Worm (Caenorhabditis elegans) whole organism, young adult: ENCODE results near the gene spe-6.

Experiments used
- B0336.3 ChIP-seq: fragments of 200-800 bp; sonication (Bioruptor generic); IDR thresholded peaks from 2 replicates; pipeline ENCODE4 v1.3.6; 2022; ENCODE audit warnings: missing genetic modification characterization, missing compliant biosample characterization
- C06A6.2 ChIP-seq: fragments of 200-800 bp; sonication (Bioruptor generic); conservative IDR thresholded peaks from 2 replicates; pipeline ENCODE4 v1.3.6; 2022; ENCODE audit warnings: missing genetic modification characterization, missing compliant biosample characterization
- F22D6.2 ChIP-seq: sonication (generic microtip); optimal IDR thresholded peaks from 2 replicates; lab custom pipeline; 2016; ENCODE audit warnings: mild to moderate bottlenecking, missing genetic modification characterization, missing compliant biosample characterization
- F23B12.7 ChIP-seq: sonication (generic microtip); optimal IDR thresholded peaks from 2 replicates; lab custom pipeline; 2017; ENCODE audit warnings: missing genetic modification characterization, mild to moderate bottlenecking, missing compliant biosample characterization, antibody characterized with exemption, moderate library complexity; ENCODE audit not compliant: insufficient read depth
- F33H1.4 ChIP-seq: fragments of 200-800 bp; sonication (Bioruptor generic); IDR thresholded peaks from 2 replicates; pipeline ENCODE4 v1.3.6; 2022; ENCODE audit warnings: missing genetic modification reagents, missing genetic modification characterization, missing compliant biosample characterization
- F57C9.4 ChIP-seq: sonication (generic microtip); optimal IDR thresholded peaks from 2 replicates; lab custom pipeline; 2017; ENCODE audit warnings: mild to moderate bottlenecking, missing genetic modification characterization, missing compliant biosample characterization
- T26A5.8 ChIP-seq: sonication (generic microtip); optimal IDR thresholded peaks from 2 replicates; lab custom pipeline; 2016; ENCODE audit warnings: missing genetic modification characterization, missing compliant biosample characterization
- Y53G8AR.9 ChIP-seq: fragments of 200-800 bp; sonication (Bioruptor generic); conservative IDR thresholded peaks from 2 replicates; pipeline ENCODE4 v1.3.6; 2022; ENCODE audit warnings: missing genetic modification reagents, missing genetic modification characterization, missing compliant biosample characterization
- Y67H2A.10 ChIP-seq: fragments of 200-800 bp; sonication (Bioruptor generic); conservative IDR thresholded peaks from 2 replicates; pipeline ENCODE4 v1.3.6; 2022; ENCODE audit warnings: missing genetic modification reagents, missing genetic modification characterization, missing compliant biosample characterization
- ama-1 ChIP-seq, 3 experiments: fragments of 150-350 bp in 1 of 3; sonication (generic microtip) in 2 of 3; optimal IDR thresholded peaks; 2 replicates each; lab custom pipeline; 2014 to 2018; ENCODE audit warnings: missing biosample characterization in 2 of 3, missing genetic modification characterization in 2 of 3, missing genetic modification reagents in 2 of 3
- aptf-3 ChIP-seq: fragments of 200-800 bp; sonication (Bioruptor generic); IDR thresholded peaks from 2 replicates; pipeline ENCODE4 v1.3.6; 2022; ENCODE audit warnings: missing genetic modification characterization, missing compliant biosample characterization
- athp-1 ChIP-seq: sonication (generic microtip); optimal IDR thresholded peaks from 2 replicates; lab custom pipeline; 2017; ENCODE audit warnings: mild to moderate bottlenecking, missing genetic modification characterization, missing compliant biosample characterization
- attf-5 ChIP-seq: fragments of 200-800 bp; sonication (Bioruptor generic); optimal IDR thresholded peaks from 2 replicates; lab custom pipeline; 2018; ENCODE audit warnings: mild to moderate bottlenecking, missing genetic modification characterization, missing compliant biosample characterization
- attf-6 ChIP-seq: fragments of 200-800 bp; sonication (Bioruptor generic); IDR thresholded peaks from 2 replicates; pipeline ENCODE4 v1.3.6; 2022; ENCODE audit warnings: missing genetic modification reagents, missing genetic modification characterization, missing compliant biosample characterization
- ceh-100 ChIP-seq: fragments of 200-800 bp; sonication (Bioruptor generic); IDR thresholded peaks from 2 replicates; pipeline ENCODE4 v1.3.6; 2022; ENCODE audit warnings: missing genetic modification reagents, missing genetic modification characterization, missing compliant biosample characterization
- ceh-40 ChIP-seq: fragments of 200-800 bp; sonication (Bioruptor generic); IDR thresholded peaks from 2 replicates; pipeline ENCODE4 v1.3.6; 2022; ENCODE audit warnings: missing genetic modification characterization, missing compliant biosample characterization
- ceh-58 ChIP-seq: fragments of 200-800 bp; sonication (Bioruptor generic); IDR thresholded peaks from 2 replicates; pipeline ENCODE4 v1.3.6; 2022; ENCODE audit warnings: missing genetic modification characterization, missing compliant biosample characterization
- dox-1 ChIP-seq: fragments of 200-800 bp; sonication (Bioruptor generic); IDR thresholded peaks from 2 replicates; pipeline ENCODE4 v1.3.6; 2022; ENCODE audit warnings: missing genetic modification reagents, missing genetic modification characterization, missing compliant biosample characterization
- egrh-3 ChIP-seq: fragments of 200-800 bp; sonication (Bioruptor generic); IDR thresholded peaks from 2 replicates; pipeline ENCODE4 v1.3.6; 2022; ENCODE audit warnings: missing genetic modification reagents, missing genetic modification characterization, missing compliant biosample characterization
- gei-17 ChIP-seq: fragments of 200-800 bp; sonication (Bioruptor generic); optimal IDR thresholded peaks from 2 replicates; lab custom pipeline; 2018; ENCODE audit warnings: mild to moderate bottlenecking, missing genetic modification characterization, missing compliant biosample characterization
- hlh-12 ChIP-seq: sonication (generic microtip); optimal IDR thresholded peaks from 2 replicates; lab custom pipeline; 2016; ENCODE audit warnings: missing genetic modification characterization, missing compliant biosample characterization
- hmg-20 ChIP-seq: fragments of 200-800 bp; sonication (Bioruptor generic); IDR thresholded peaks from 2 replicates; pipeline ENCODE4 v1.3.6; 2022; ENCODE audit warnings: missing genetic modification reagents, missing genetic modification characterization, missing compliant biosample characterization
- let-607 ChIP-seq, 2 experiments: fragments of 200-800 bp in 1 of 2; sonication (Bioruptor generic) in 1 of 2; sonication (generic microtip) in 1 of 2; optimal IDR thresholded peaks; 2 replicates each; lab custom pipeline; 2016 to 2018; ENCODE audit warnings: mild to moderate bottlenecking in 2 of 2, missing compliant biosample characterization in 2 of 2, missing genetic modification characterization in 2 of 2, moderate library complexity in 2 of 2, missing genotype in 1 of 2
- lin-26 ChIP-seq: fragments of 200-800 bp; sonication (Bioruptor generic); IDR thresholded peaks from 2 replicates; pipeline ENCODE4 v1.3.6; 2022; ENCODE audit warnings: missing genetic modification reagents, missing genetic modification characterization, missing compliant biosample characterization
- lin-40 ChIP-seq: sonication (generic microtip); optimal IDR thresholded peaks from 2 replicates; lab custom pipeline; 2016; ENCODE audit warnings: missing genetic modification characterization, mild to moderate bottlenecking, missing compliant biosample characterization, missing genotype, missing genetic modification reagents
- lir-1 ChIP-seq: fragments of 200-800 bp; sonication (Bioruptor generic); conservative IDR thresholded peaks from 2 replicates; pipeline ENCODE4 v1.3.6; 2022; ENCODE audit warnings: missing genetic modification reagents, missing genetic modification characterization, missing compliant biosample characterization
- lsy-27 ChIP-seq: sonication (generic microtip); optimal IDR thresholded peaks from 2 replicates; lab custom pipeline; 2017; ENCODE audit warnings: missing genetic modification characterization, mild to moderate bottlenecking, missing compliant biosample characterization, antibody characterized with exemption, missing genotype, borderline replicate concordance; ENCODE audit not compliant: insufficient read depth
- madf-3 ChIP-seq: fragments of 200-800 bp; sonication (Bioruptor generic); IDR thresholded peaks from 2 replicates; pipeline ENCODE4 v1.3.6; 2022; ENCODE audit warnings: missing genetic modification reagents, missing genetic modification characterization, missing compliant biosample characterization
- nfya-1 ChIP-seq: sonication (generic microtip); optimal IDR thresholded peaks from 2 replicates; lab custom pipeline; 2017; ENCODE audit warnings: antibody characterized with exemption, missing compliant biosample characterization, missing genetic modification characterization, borderline replicate concordance; ENCODE audit not compliant: insufficient read depth
- nfya-2 ChIP-seq: fragments of 200-800 bp; sonication (Bioruptor generic); IDR thresholded peaks from 2 replicates; pipeline ENCODE4 v1.3.6; 2022; ENCODE audit warnings: missing genetic modification reagents, missing genetic modification characterization, missing compliant biosample characterization
- nfyb-1 ChIP-seq: fragments of 200-800 bp; sonication (Bioruptor generic); IDR thresholded peaks from 2 replicates; pipeline ENCODE4 v1.3.6; 2022; ENCODE audit warnings: missing genetic modification reagents, missing genetic modification characterization, missing compliant biosample characterization
- nhr-120 ChIP-seq: fragments of 200-800 bp; sonication (Bioruptor generic); IDR thresholded peaks from 2 replicates; pipeline ENCODE4 v1.3.6; 2022; ENCODE audit warnings: missing genetic modification characterization, missing compliant biosample characterization
- nhr-80 ChIP-seq: sonication (generic microtip); optimal IDR thresholded peaks from 2 replicates; lab custom pipeline; 2016; ENCODE audit warnings: missing genetic modification characterization, missing compliant biosample characterization
- nhr-90 ChIP-seq: sonication (generic microtip); optimal IDR thresholded peaks from 2 replicates; lab custom pipeline; 2016; ENCODE audit warnings: missing genotype, mild to moderate bottlenecking, missing genetic modification characterization, missing compliant biosample characterization
- rcor-1 ChIP-seq: fragments of 200-800 bp; sonication (Bioruptor generic); IDR thresholded peaks from 2 replicates; pipeline ENCODE4 v1.3.6; 2022; ENCODE audit warnings: missing genetic modification reagents, missing genetic modification characterization, missing compliant biosample characterization
- rec-8 ChIP-seq, 2 experiments: sonication (generic microtip); optimal IDR thresholded peaks; 2 replicates each; lab custom pipeline; 2016; ENCODE audit warnings: mild to moderate bottlenecking in 2 of 2, missing genetic modification characterization in 2 of 2, missing genetic modification reagents in 2 of 2, missing genotype in 2 of 2, missing biosample characterization in 1 of 2, missing compliant biosample characterization in 1 of 2, moderate library complexity in 1 of 2
- tbx-9 ChIP-seq: sonication (generic microtip); optimal IDR thresholded peaks from 2 replicates; lab custom pipeline; 2016; ENCODE audit warnings: borderline replicate concordance, missing genetic modification characterization, inconsistent platforms, missing compliant biosample characterization
- unc-130 ChIP-seq: sonication (generic microtip); optimal IDR thresholded peaks from 2 replicates; lab custom pipeline; 2016; ENCODE audit warnings: missing genetic modification reagents, missing genetic modification characterization, missing compliant biosample characterization
- zim-3 ChIP-seq: sonication (generic microtip); optimal IDR thresholded peaks from 2 replicates; lab custom pipeline; 2017; ENCODE audit warnings: mild to moderate bottlenecking, missing genetic modification characterization, moderate library complexity, missing compliant biosample characterization
- ztf-25 ChIP-seq: fragments of 200-800 bp; sonication (Bioruptor generic); IDR thresholded peaks from 2 replicates; pipeline ENCODE4 v1.3.6; 2022; ENCODE audit warnings: missing genetic modification reagents, missing genetic modification characterization, missing compliant biosample characterization
- ztf-28 ChIP-seq: fragments of 200-800 bp; sonication (Bioruptor generic); IDR thresholded peaks from 2 replicates; pipeline ENCODE4 v1.3.6; 2022; ENCODE audit warnings: missing genetic modification reagents, missing genetic modification characterization, missing compliant biosample characterization
- ztf-6 ChIP-seq: fragments of 200-800 bp; sonication (Bioruptor generic); IDR thresholded peaks from 2 replicates; pipeline ENCODE4 v1.3.6; 2022; ENCODE audit warnings: missing genetic modification reagents, missing genetic modification characterization, missing compliant biosample characterization

Gene spe-6

ce11 chrIII:11488662-11489349 lies 16.5 kb upstream of the spe-6 start:
- TF ChIP-seq nhr-120, result no peak
- TF ChIP-seq hlh-12 (tag; lab: Kevin White, UChicago), result no peak
- no peak for TF ChIP-seq lir-1 (GFP tag; lab: Robert Waterston, UW)
- no peak for TF ChIP-seq Y67H2A.10 (GFP tag; lab: Robert Waterston, UW)
- no peak for TF ChIP-seq nhr-90 (tag; lab: Kevin White, UChicago)
- no peak for TF ChIP-seq lin-26 (GFP tag; lab: Robert Waterston, UW)
- no peak for TF ChIP-seq Y53G8AR.9
- no peak for TF ChIP-seq tbx-9
- TF ChIP-seq hmg-20 (GFP tag; lab: Robert Waterston, UW), result no peak
- no peak for TF ChIP-seq T26A5.8 (tag; lab: Kevin White, UChicago)
- TF ChIP-seq nfya-2, result no peak

DNA sequence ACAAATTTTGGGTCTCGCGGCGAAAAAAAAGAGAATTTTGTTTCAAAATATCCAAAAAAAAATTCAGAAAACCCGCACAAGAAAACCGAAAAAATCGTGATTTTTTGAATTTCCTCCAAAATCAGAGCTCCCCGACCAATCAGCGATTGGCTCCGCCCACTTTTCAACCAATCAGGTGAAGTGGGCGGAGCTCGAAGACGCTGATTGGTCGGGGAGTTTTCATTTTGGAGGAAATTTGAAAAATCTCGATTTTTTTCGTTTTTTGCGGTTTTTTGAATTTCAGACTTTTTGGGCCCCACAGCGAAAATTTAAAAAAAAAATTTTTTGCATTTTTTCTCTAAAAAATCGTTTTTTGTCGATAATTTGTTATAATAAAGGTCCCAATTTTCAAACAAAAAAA lies 15.7 kb upstream of the spe-6 start:
- TF ChIP-seq rec-8 (tag; optimal IDR thresholded peaks at IDR 0.05; lab: Kevin White, UChicago) (no peak), lsy-27 (tag; lab: Kevin White, UChicago) (no peak), ztf-6 (GFP tag; lab: Robert Waterston, UW) (no peak), F57C9.4 (tag; lab: Kevin White, UChicago) (no peak), zim-3 (tag; lab: Kevin White, UChicago) (no peak), rcor-1 (GFP tag; lab: Robert Waterston, UW) (no peak), nfya-1 (tag; lab: Kevin White, UChicago) (no peak), athp-1 (tag; lab: Kevin White, UChicago) (no peak)

ce11 chrIII:11490221-11490620 lies 15.1 kb upstream of the spe-6 start:
- TF ChIP-seq tbx-9 (no peak), nfyb-1 (GFP tag; lab: Robert Waterston, UW) (peak; percentile 72; the same call in 1 of the 2 replicates)

ce11 chrIII:11492489-11492888 lies 12.8 kb upstream of the spe-6 start:
- no peak for TF ChIP-seq F23B12.7 (tag; lab: Kevin White, UChicago)
- TF ChIP-seq F33H1.4 (GFP tag; lab: Robert Waterston, UW), result no peak
- no peak for TF ChIP-seq ceh-40 (GFP tag; lab: Robert Waterston, UW)
- no peak for TF ChIP-seq gei-17 (GFP tag; lab: Kevin White, UChicago)
- no peak for TF ChIP-seq ztf-25
- TF ChIP-seq ceh-100 (GFP tag; lab: Robert Waterston, UW), result no peak
- no peak for TF ChIP-seq madf-3
- no peak for TF ChIP-seq aptf-3

DNA sequence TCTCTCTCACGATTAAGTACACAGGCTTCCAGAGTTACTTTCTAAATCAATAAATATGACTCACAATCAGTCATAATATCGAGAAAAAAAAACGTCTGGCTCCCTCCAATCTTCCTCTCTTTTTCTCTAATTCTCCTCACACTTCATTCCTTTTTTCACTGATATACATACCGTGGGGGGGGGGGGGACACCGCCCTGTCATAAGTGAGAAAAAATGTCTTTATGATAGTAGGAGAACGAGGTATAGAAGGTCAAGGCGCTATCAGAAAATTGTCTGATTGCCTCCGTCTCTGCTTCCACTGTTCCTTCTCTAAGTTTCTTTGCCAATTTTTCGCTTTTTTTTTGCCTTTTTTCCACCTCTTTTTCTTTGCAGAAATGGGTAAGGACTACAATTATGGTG lies 8.8 kb upstream of the spe-6 start, which contains the start of gene Y66D12A.24:
Gene Y66D12A.24, plus strand, starts transcription at position 370 of the 400 bp plus-strand sequence.
- TF ChIP-seq lin-40 (tag; lab: Kevin White, UChicago) (peak; percentile 30), egrh-3 (GFP tag; lab: Robert Waterston, UW) (peak; percentile 59), attf-6 (GFP tag; lab: Robert Waterston, UW) (no peak), Y67H2A.10 (GFP tag; lab: Robert Waterston, UW) (no peak), dox-1 (no peak; the same call in none of the 2 replicates), C06A6.2 (GFP tag; lab: Robert Waterston, UW) (no peak), attf-5 (GFP tag; lab: Kevin White, UChicago) (peak; percentile 58), nhr-80 (tag; lab: Kevin White, UChicago) (peak; percentile 91), F22D6.2 (tag; lab: Kevin White, UChicago) (no peak), hlh-12 (tag; lab: Kevin White, UChicago) (no peak), F57C9.4 (tag; lab: Kevin White, UChicago) (no peak), ama-1 (optimal IDR thresholded peaks at IDR 0.05; lab: Kevin White, UChicago) (no peak), ama-1 (GFP tag; optimal IDR thresholded peaks at IDR 0.05; lab: Kevin White, UChicago) (no peak), ceh-58 (no peak), unc-130 (GFP tag; lab: Kevin White, UChicago) (no peak), nhr-90 (tag; lab: Kevin White, UChicago) (peak; percentile 1), B0336.3 (GFP tag; lab: Robert Waterston, UW) (no peak), ztf-28 (GFP tag; lab: Robert Waterston, UW) (no peak), let-607 (tag; optimal IDR thresholded peaks at IDR 0.05; lab: Kevin White, UChicago) (no peak)
